Fruit fly (Drosophila melanogaster) whole organism, prepupa: ENCODE data around the gene tipE.

Experiments
- Blimp-1 ChIP-seq: fragments of 200-800 bp; sonication (Bioruptor generic); optimal IDR thresholded peaks from 3 replicates; lab custom pipeline; 2017; ENCODE audit warnings: missing biosample characterization, missing genetic modification characterization, mild to moderate bottlenecking, moderate library complexity, missing genetic modification reagents
- CG1621 ChIP-seq: fragments of 200-800 bp; sonication (Bioruptor generic); optimal IDR thresholded peaks from 3 replicates; lab custom pipeline; 2018; ENCODE audit warnings: missing biosample characterization, mild to moderate bottlenecking, missing genetic modification characterization
- CG34406 ChIP-seq: fragments of 200-800 bp; sonication (Bioruptor generic); optimal IDR thresholded peaks from 3 replicates; lab custom pipeline; 2016; ENCODE audit warnings: missing biosample characterization, missing genetic modification characterization
- CG6276 ChIP-seq: fragments of 200-800 bp; sonication (Bioruptor generic); optimal IDR thresholded peaks from 2 replicates; lab custom pipeline; 2017; ENCODE audit warnings: missing biosample characterization, mild to moderate bottlenecking, missing genetic modification characterization
- CG6854 ChIP-seq: fragments of 200-800 bp; sonication (Bioruptor generic); optimal IDR thresholded peaks from 2 replicates; lab custom pipeline; 2017; ENCODE audit warnings: missing biosample characterization, mild to moderate bottlenecking, missing genetic modification characterization
- CG8632 ChIP-seq: fragments of 200-800 bp; sonication (Bioruptor generic); optimal IDR thresholded peaks from 3 replicates; lab custom pipeline; 2016; ENCODE audit warnings: missing biosample characterization, missing genetic modification characterization
- CG9139 ChIP-seq: fragments of 200-800 bp; sonication (Bioruptor generic); optimal IDR thresholded peaks from 3 replicates; lab custom pipeline; 2017; ENCODE audit warnings: missing biosample characterization, mild to moderate bottlenecking, missing genetic modification characterization
- Eip78C ChIP-seq: fragments of 200-800 bp; sonication (Bioruptor generic); peaks from one replicate; lab custom pipeline; 2016; ENCODE audit warnings: missing biosample characterization, missing genetic modification characterization
- Sox102F ChIP-seq: fragments of 200-800 bp; sonication (Bioruptor generic); optimal IDR thresholded peaks from 2 replicates; lab custom pipeline; 2016; ENCODE audit warnings: missing biosample characterization, mild to moderate bottlenecking, missing genetic modification characterization
- fkh ChIP-seq: fragments of 200-800 bp; sonication (Bioruptor generic); optimal IDR thresholded peaks from 3 replicates; lab custom pipeline; 2017; ENCODE audit warnings: missing biosample characterization, mild to moderate bottlenecking, missing genetic modification characterization, moderate library complexity
- pdm3 ChIP-seq: fragments of 200-800 bp; sonication (Bioruptor generic); optimal IDR thresholded peaks from 3 replicates; lab custom pipeline; 2016; ENCODE audit warnings: missing biosample characterization, missing genetic modification characterization
- topi ChIP-seq: fragments of 200-800 bp; sonication (Bioruptor generic); optimal IDR thresholded peaks from 3 replicates; lab custom pipeline; 2016; ENCODE audit warnings: missing biosample characterization, missing genetic modification characterization

dm6 chr3L:4215079-4215478 is 26.8 kb downstream of the tipE start, which contains the start of gene Cpr64Ad:
- TF ChIP-seq CG34406 (GFP tag; lab: Kevin White, UChicago) (no peak), Blimp-1 (GFP tag; lab: Kevin White, UChicago) (no peak), CG6854 (GFP tag; lab: Kevin White, UChicago) (no peak), CG1621 (tag; lab: Kevin White, UChicago) (no peak), CG9139 (GFP tag; lab: Kevin White, UChicago) (no peak), pdm3 (GFP tag; lab: Kevin White, UChicago) (no peak), CG6276 (no peak), Sox102F (GFP tag; lab: Kevin White, UChicago) (no peak), CG8632 (no peak), topi (no peak), Eip78C (GFP tag; lab: Kevin White, UChicago) (no peak), fkh (GFP tag; lab: Kevin White, UChicago) (no peak)
